Worm (Caenorhabditis elegans): ENCODE data around the gene srh-231.
"Not testable (repeated sequence)": the region's sequence is repeated elsewhere in the genome, so short reads cannot be mapped to it uniquely, and the experiment has no call there.

The srh-231 gene

ce11 chrV:7349541-7349940, 2.5 kb downstream of the srh-231 start, which contains the start of gene nhr-149 (continued):
- no peak for TF ChIP-seq rpc-1 (optimal IDR thresholded peaks at IDR 0.05)
- TF ChIP-seq rpc-1 (tag; optimal IDR thresholded peaks at IDR 0.05): no peak
- no peak for TF ChIP-seq bed-1 (GFP tag; IDR thresholded peaks at IDR 0.05)
- no peak for TF ChIP-seq ZK185.1 (tag; optimal IDR thresholded peaks at IDR 0.05; ENCODE audit: poor library complexity, severe bottlenecking)

DNA sequence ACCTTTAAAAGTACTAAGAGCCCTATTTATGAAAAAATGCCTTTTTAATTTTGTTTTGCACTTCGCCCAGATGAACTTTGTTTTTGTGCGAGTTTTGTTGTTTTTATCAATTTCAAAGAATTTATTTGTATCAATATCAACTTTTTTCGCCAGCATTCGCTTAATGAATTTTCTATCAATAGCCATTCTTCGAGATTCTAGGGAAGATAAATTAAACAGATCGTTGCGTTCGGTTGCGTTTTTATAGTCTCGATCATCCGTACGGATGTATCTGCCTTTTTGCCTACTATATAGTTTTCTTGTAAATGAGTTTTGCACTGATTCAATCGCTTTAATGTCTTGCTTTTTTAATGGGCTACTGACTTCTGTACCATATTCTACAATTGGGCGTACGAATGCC, 6.5 kb downstream of the srh-231 start, which contains the start of gene nhr-147:
Gene nhr-147, plus strand, starts transcription at position 301 of the 400 bp plus-strand sequence.
- not testable (repeated sequence) for TF ChIP-seq aptf-2 (GFP tag; conservative IDR thresholded peaks at IDR 0.05); cebp-1 (GFP tag; IDR thresholded peaks at IDR 0.05); cebp-1 (tag; optimal IDR thresholded peaks at IDR 0.05); cebp-2 (GFP tag; IDR thresholded peaks at IDR 0.05)

ce11 chrV:7343522-7343921, 8.5 kb downstream of the srh-231 start, which contains the start of gene srh-244:
TSS of gene srh-244 (plus strand) at chrV:7343822.
- TF ChIP-seq F37B4.10 (GFP tag; IDR thresholded peaks at IDR 0.05) (no peak), atf-7 (tag; optimal IDR thresholded peaks at IDR 0.05) (no peak), hrde-1 (tag; optimal IDR thresholded peaks at IDR 0.05; ENCODE audit: borderline replicate concordance) (no peak), ceh-58 (GFP tag; IDR thresholded peaks at IDR 0.05) (no peak), ztf-18 (tag; optimal IDR thresholded peaks at IDR 0.05) (no peak), unc-130 (GFP tag; optimal IDR thresholded peaks at IDR 0.05) (no peak), rec-8 (tag; optimal IDR thresholded peaks at IDR 0.05) (no peak), lin-54 (GFP tag; optimal IDR thresholded peaks at IDR 0.05) (no peak), ceh-79 (tag; optimal IDR thresholded peaks at IDR 0.05) (no peak), B0019.2 (GFP tag; conservative IDR thresholded peaks at IDR 0.05) (no peak), bed-2 (GFP tag; IDR thresholded peaks at IDR 0.05) (no peak), die-1 (tag; optimal IDR thresholded peaks at IDR 0.05) (no peak), Y53F4B.3 (GFP tag; IDR thresholded peaks at IDR 0.05) (no peak), C06A6.2 (GFP tag; conservative IDR thresholded peaks at IDR 0.05) (no peak), dpff-1 (tag; optimal IDR thresholded peaks at IDR 0.05) (no peak), lsl-1 (GFP tag; optimal IDR thresholded peaks at IDR 0.05) (no peak)

- TF ChIP-seq hlh-12 (tag; optimal IDR thresholded peaks at IDR 0.05) (no peak), chd-7 (tag; optimal IDR thresholded peaks at IDR 0.05) (no peak), bed-2 (GFP tag; IDR thresholded peaks at IDR 0.05) (no peak), lin-35 (GFP tag; optimal IDR thresholded peaks at IDR 0.05) (no peak), ztf-26 (tag; optimal IDR thresholded peaks at IDR 0.05) (no peak), hlh-26 (GFP tag; conservative IDR thresholded peaks at IDR 0.05) (no peak), akir-1 (GFP tag; optimal IDR thresholded peaks at IDR 0.05) (no peak), him-1 (tag; optimal IDR thresholded peaks at IDR 0.05) (no peak), cebp-2 (GFP tag; IDR thresholded peaks at IDR 0.05) (no peak), rcor-1 (GFP tag; IDR thresholded peaks at IDR 0.05) (no peak), nhr-27 (tag; optimal IDR thresholded peaks at IDR 0.05) (no peak), repo-1 (tag; optimal IDR thresholded peaks at IDR 0.05) (no peak), pbrm-1 (GFP tag; IDR thresholded peaks at IDR 0.05) (no peak), xnd-1 (tag; optimal IDR thresholded peaks at IDR 0.05) (no peak), ekl-4 (GFP tag; IDR thresholded peaks at IDR 0.05) (no peak), zfh-2 (GFP tag; conservative IDR thresholded peaks at IDR 0.05) (no peak), bed-1 (GFP tag; IDR thresholded peaks at IDR 0.05) (no peak)
Measured at ce11 chrV:7341942-7342341, 10.1 kb downstream of the srh-231 start, which contains the start of the genes nhr-263 and nhr-148. TSS of gene nhr-263 (minus strand) at chrV:7342042. TSS of gene nhr-148 (plus strand) at chrV:7342156.
